Fruit fly (Drosophila melanogaster) whole organism, embryonic: ENCODE measurements around the gene wwk.

Experiments used
- Asciz ChIP-seq: fragments of 200-800 bp; sonication (Bioruptor generic); optimal IDR thresholded peaks from 2 replicates; lab custom pipeline; 2017; ENCODE audit warnings: missing biosample characterization, mild to moderate bottlenecking, missing genetic modification characterization, missing genetic modification reagents
- Atf3 ChIP-seq: fragments of 200-800 bp; sonication (Bioruptor generic); optimal IDR thresholded peaks from 3 replicates; lab custom pipeline; 2016; ENCODE audit warnings: missing biosample characterization, missing genetic modification characterization
- B-H1 ChIP-seq: fragments of 200-800 bp; sonication (Bioruptor generic); IDR thresholded peaks from 3 replicates; pipeline ENCODE4 v1.3.6; 2022; ENCODE audit warnings: missing biosample characterization, missing genetic modification characterization
- C15 ChIP-seq: fragments of 200-800 bp; sonication (Bioruptor generic); IDR thresholded peaks from 3 replicates; pipeline ENCODE4 v1.3.6; 2022; ENCODE audit warnings: missing biosample characterization, missing genetic modification characterization
- CG11398 ChIP-seq: fragments of 200-800 bp; sonication (Bioruptor generic); optimal IDR thresholded peaks from 2 replicates; lab custom pipeline; 2016; ENCODE audit warnings: missing biosample characterization, missing genetic modification characterization
- CG12769 ChIP-seq: fragments of 200-800 bp; sonication (Bioruptor generic); optimal IDR thresholded peaks from 2 replicates; lab custom pipeline; 2019; ENCODE audit warnings: missing biosample characterization, mild to moderate bottlenecking, missing genetic modification characterization, moderate library complexity
- CG15479 ChIP-seq: fragments of 200-800 bp; sonication (Bioruptor generic); optimal IDR thresholded peaks from 3 replicates; lab custom pipeline; 2019; ENCODE audit warnings: missing biosample characterization, mild to moderate bottlenecking, missing genetic modification characterization, moderate library complexity
- CG1647 ChIP-seq: fragments of 200-800 bp; sonication (Bioruptor generic); optimal IDR thresholded peaks from 3 replicates; lab custom pipeline; 2016; ENCODE audit warnings: missing biosample characterization, missing genetic modification characterization
- CG16779 ChIP-seq: fragments of 200-800 bp; sonication (Bioruptor generic); IDR thresholded peaks from 2 replicates; pipeline ENCODE4 v1.3.6; 2022; ENCODE audit warnings: missing biosample characterization, missing genetic modification characterization
- CG17829 ChIP-seq: fragments of 200-800 bp; optimal IDR thresholded peaks from 2 replicates; lab custom pipeline; 2019; ENCODE audit warnings: missing biosample characterization, mild to moderate bottlenecking, missing genetic modification characterization, moderate library complexity
- CG2712 ChIP-seq: fragments of 200-800 bp; optimal IDR thresholded peaks from 3 replicates; lab custom pipeline; 2019; ENCODE audit warnings: missing biosample characterization, mild to moderate bottlenecking, missing genetic modification characterization, moderate library complexity
- CG3281 ChIP-seq: fragments of 200-800 bp; sonication (Bioruptor generic); optimal IDR thresholded peaks from 3 replicates; lab custom pipeline; 2017; ENCODE audit warnings: missing biosample characterization, mild to moderate bottlenecking, missing genetic modification characterization
- CG7786 ChIP-seq: fragments of 200-800 bp; sonication (Bioruptor generic); optimal IDR thresholded peaks from 2 replicates; lab custom pipeline; 2016; ENCODE audit warnings: missing biosample characterization, missing genetic modification characterization
- CG7928 ChIP-seq: fragments of 200-800 bp; sonication (Bioruptor generic); optimal IDR thresholded peaks from 2 replicates; lab custom pipeline; 2017; ENCODE audit warnings: missing biosample characterization, mild to moderate bottlenecking, missing genetic modification characterization
- CG8478 ChIP-seq: fragments of >200 bp; optimal IDR thresholded peaks from 2 replicates; lab custom pipeline; 2018
- Chrac-16 ChIP-seq: fragments of 200-800 bp; sonication (Bioruptor generic); optimal IDR thresholded peaks from 3 replicates; lab custom pipeline; 2016; ENCODE audit warnings: missing biosample characterization, missing genetic modification characterization
- Dbx ChIP-seq: fragments of 200-800 bp; sonication (Bioruptor generic); IDR thresholded peaks from 3 replicates; pipeline ENCODE4 v1.3.6; 2022; ENCODE audit warnings: missing biosample characterization, missing genetic modification characterization
- Eip74EF ChIP-seq, 2 experiments: fragments of 200-800 bp in 1 of 2; fragments of >200 bp in 1 of 2; sonication (Bioruptor generic) in 1 of 2; optimal IDR thresholded peaks; 2 replicates each; lab custom pipeline; 2017 to 2019; ENCODE audit warnings: missing biosample characterization in 2 of 2, missing genetic modification characterization in 2 of 2, mild to moderate bottlenecking in 1 of 2, moderate library complexity in 1 of 2
- Elba2 ChIP-seq: fragments of 200-800 bp; sonication (Bioruptor generic); optimal IDR thresholded peaks from 3 replicates; lab custom pipeline; 2016; ENCODE audit warnings: missing biosample characterization, missing genetic modification characterization
- Ets97D ChIP-seq: fragments of 200-800 bp; sonication (Bioruptor generic); optimal IDR thresholded peaks from 3 replicates; lab custom pipeline; 2016; ENCODE audit warnings: missing biosample characterization, missing genetic modification characterization
- Fer2 ChIP-seq: fragments of 200-800 bp; sonication (Bioruptor generic); optimal IDR thresholded peaks from 2 replicates; lab custom pipeline; 2018; ENCODE audit warnings: missing biosample characterization, mild to moderate bottlenecking, missing genetic modification characterization, moderate library complexity
- Hey ChIP-seq: fragments of 200-800 bp; sonication (Bioruptor generic); optimal IDR thresholded peaks from 3 replicates; lab custom pipeline; 2018; ENCODE audit warnings: missing biosample characterization, mild to moderate bottlenecking, missing genetic modification characterization
- Hmr ChIP-seq: fragments of 200-800 bp; sonication (Bioruptor generic); optimal IDR thresholded peaks from 3 replicates; lab custom pipeline; 2017; ENCODE audit warnings: mild to moderate bottlenecking, missing biosample characterization, missing genetic modification reagents, missing genetic modification characterization
- Hr78 ChIP-seq, 2 experiments: fragments of 200-800 bp in 1 of 2; fragments of >200 bp in 1 of 2; sonication (Bioruptor generic) in 1 of 2; optimal IDR thresholded peaks; 2 replicates each; lab custom pipeline; 2017 to 2019; ENCODE audit warnings: missing biosample characterization in 2 of 2, missing genetic modification characterization in 2 of 2, mild to moderate bottlenecking in 1 of 2, moderate library complexity in 1 of 2
- NFAT ChIP-seq: fragments of 200-800 bp; sonication (Bioruptor generic); IDR thresholded peaks from 2 replicates; pipeline ENCODE4 v1.3.6; 2022; ENCODE audit warnings: missing biosample characterization, missing genetic modification characterization
- Nf-YB ChIP-seq: fragments of 200-800 bp; sonication (Bioruptor generic); optimal IDR thresholded peaks from 3 replicates; lab custom pipeline; 2019; ENCODE audit warnings: missing biosample characterization, mild to moderate bottlenecking, missing genetic modification characterization, moderate library complexity
- Ravus ChIP-seq: fragments of 200-800 bp; sonication (Bioruptor generic); IDR thresholded peaks from 2 replicates; pipeline ENCODE4 v1.3.6; 2022; ENCODE audit warnings: missing biosample characterization, missing genetic modification characterization
- Xbp1 ChIP-seq: fragments of 200-800 bp; sonication (Bioruptor generic); optimal IDR thresholded peaks from 3 replicates; lab custom pipeline; 2016; ENCODE audit warnings: missing biosample characterization, mild to moderate bottlenecking, missing genetic modification characterization
- ac ChIP-seq: fragments of 200-800 bp; sonication (Bioruptor generic); optimal IDR thresholded peaks from 3 replicates; lab custom pipeline; 2017; ENCODE audit warnings: missing biosample characterization, mild to moderate bottlenecking, missing genetic modification characterization
- amos ChIP-seq: fragments of 200-800 bp; sonication (Bioruptor generic); IDR thresholded peaks from 2 replicates; pipeline ENCODE4 v1.3.6; 2022; ENCODE audit warnings: missing biosample characterization, missing genetic modification characterization; ENCODE audit not compliant: partially characterized antibody
- aop ChIP-seq: fragments of 200-800 bp; sonication (Bioruptor generic); IDR thresholded peaks from 2 replicates; pipeline ENCODE4 v1.3.6; 2022; ENCODE audit warnings: missing biosample characterization, missing genetic modification characterization
- bcd ChIP-seq: fragments of 200-800 bp; sonication (Bioruptor generic); optimal IDR thresholded peaks from 2 replicates; lab custom pipeline; 2017; ENCODE audit warnings: missing biosample characterization, mild to moderate bottlenecking, missing genetic modification characterization
- bigmax ChIP-seq: fragments of 200-800 bp; sonication (Bioruptor generic); optimal IDR thresholded peaks from 2 replicates; lab custom pipeline; 2018; ENCODE audit warnings: missing biosample characterization, mild to moderate bottlenecking, missing genetic modification characterization
- cas ChIP-seq: fragments of 200-800 bp; sonication (Bioruptor generic); IDR thresholded peaks from 2 replicates; pipeline ENCODE4 v1.3.6; 2022; ENCODE audit warnings: missing biosample characterization, missing genetic modification characterization
- chinmo ChIP-seq: fragments of 200-800 bp; sonication (Bioruptor generic); IDR thresholded peaks from 4 replicates; pipeline ENCODE4 v1.3.6; 2022; ENCODE audit warnings: missing biosample characterization, missing genetic modification characterization; ENCODE audit not compliant: partially characterized antibody
- dimm ChIP-seq: fragments of 200-800 bp; sonication (Bioruptor generic); IDR thresholded peaks from 2 replicates; pipeline ENCODE4 v1.3.6; 2022; ENCODE audit warnings: missing biosample characterization, missing genetic modification characterization
- dm ChIP-seq: fragments of 200-800 bp; sonication (Bioruptor generic); optimal IDR thresholded peaks from 3 replicates; lab custom pipeline; 2016; ENCODE audit warnings: missing biosample characterization, missing genetic modification characterization
- en ChIP-seq: fragments of 200-800 bp; sonication (Bioruptor generic); optimal IDR thresholded peaks from 2 replicates; lab custom pipeline; 2016; ENCODE audit warnings: missing biosample characterization, missing genetic modification characterization
- eyg ChIP-seq: fragments of 200-800 bp; sonication (Bioruptor generic); optimal IDR thresholded peaks from 3 replicates; lab custom pipeline; 2016; ENCODE audit warnings: missing biosample characterization, missing genetic modification characterization
- fd102C ChIP-seq: fragments of 200-800 bp; sonication (Bioruptor generic); optimal IDR thresholded peaks from 2 replicates; lab custom pipeline; 2018; ENCODE audit warnings: missing biosample characterization, mild to moderate bottlenecking, missing genetic modification characterization, moderate library complexity
- grau ChIP-seq: fragments of 200-800 bp; optimal IDR thresholded peaks from 3 replicates; lab custom pipeline; 2019; ENCODE audit warnings: missing biosample characterization, mild to moderate bottlenecking, missing genetic modification characterization, moderate library complexity
- lbe ChIP-seq: fragments of 200-800 bp; sonication (Bioruptor generic); optimal IDR thresholded peaks from 2 replicates; lab custom pipeline; 2016; ENCODE audit warnings: missing biosample characterization, mild to moderate bottlenecking, missing genetic modification characterization
- p53 ChIP-seq: fragments of 200-800 bp; sonication (Bioruptor generic); optimal IDR thresholded peaks from 2 replicates; lab custom pipeline; 2016; ENCODE audit warnings: missing biosample characterization, missing genetic modification characterization
- psq ChIP-seq: fragments of 200-800 bp; sonication (Bioruptor generic); optimal IDR thresholded peaks from 2 replicates; lab custom pipeline; 2017; ENCODE audit warnings: missing biosample characterization, missing genetic modification characterization
- sd ChIP-seq: fragments of 200-800 bp; sonication (Bioruptor generic); optimal IDR thresholded peaks from 3 replicates; lab custom pipeline; 2018; ENCODE audit warnings: missing biosample characterization, mild to moderate bottlenecking, missing genetic modification characterization, moderate library complexity
- usp ChIP-seq: fragments of >200 bp; optimal IDR thresholded peaks from 2 replicates; lab custom pipeline; 2017; ENCODE audit warnings: missing biosample characterization, missing genetic modification characterization
- wor ChIP-seq: fragments of 200-800 bp; sonication (Bioruptor generic); IDR thresholded peaks from 2 replicates; pipeline ENCODE4 v1.3.6; 2022; ENCODE audit warnings: missing biosample characterization, missing genetic modification characterization
- yki ChIP-seq: fragments of >200 bp; optimal IDR thresholded peaks from 3 replicates; lab custom pipeline; 2018
- zf30C ChIP-seq: fragments of 200-800 bp; sonication (Bioruptor generic); optimal IDR thresholded peaks from 3 replicates; lab custom pipeline; 2018; ENCODE audit warnings: missing biosample characterization, mild to moderate bottlenecking, missing genetic modification characterization

Gene wwk

DNA sequence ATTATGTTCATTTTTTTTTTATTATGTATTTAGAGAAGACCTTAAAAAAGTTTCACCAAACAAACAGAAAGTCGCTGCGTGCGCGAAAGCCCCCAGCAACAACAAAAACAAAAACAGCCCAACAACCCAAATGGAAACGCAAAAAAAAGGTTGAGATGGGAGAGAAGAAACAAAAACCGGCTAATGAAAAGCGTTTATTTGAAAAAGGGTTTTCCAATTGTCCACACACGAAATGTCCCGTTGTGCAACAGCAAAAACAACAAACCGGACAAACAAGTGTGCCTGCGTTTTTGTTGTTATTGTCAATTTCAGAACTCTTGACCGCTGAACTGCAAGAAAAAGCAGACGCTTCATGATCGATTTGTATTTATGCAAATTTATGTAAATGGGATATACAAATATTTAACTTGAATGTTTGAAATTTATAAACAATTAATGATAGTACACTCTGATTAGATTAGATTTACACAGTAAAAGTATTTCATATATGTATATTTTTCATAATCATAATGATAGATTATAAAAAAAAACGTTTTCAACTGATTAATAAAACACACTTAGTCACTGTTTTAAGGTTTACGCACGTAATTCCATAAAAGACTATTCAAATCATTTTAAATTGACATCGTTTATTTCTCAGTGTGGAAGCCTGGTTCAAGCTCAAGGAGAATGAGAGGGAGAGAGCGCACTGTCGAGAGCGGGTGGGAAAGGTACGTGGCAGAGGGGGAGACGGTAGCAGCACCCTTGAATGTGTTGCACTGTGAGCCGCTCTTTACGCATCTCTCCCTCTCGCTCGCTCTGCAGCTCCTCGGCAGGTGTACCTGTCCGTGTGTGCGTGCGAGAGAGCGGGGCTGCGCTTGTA is 18.0 kb upstream of the wwk start (continued):
- TF ChIP-seq aop (GFP tag; lab: Robert Waterston, UW): 0 out of 2 replicates have a peak, but pooled peaks have one; percentile 39
- TF ChIP-seq bcd (GFP tag; lab: Kevin White, UChicago): peak; percentile 79
- no peak for TF ChIP-seq fd102C (GFP tag; lab: Kevin White, UChicago)
- no peak for TF ChIP-seq eyg
- TF ChIP-seq Xbp1: peak; percentile 73
- TF ChIP-seq CG11398 (GFP tag; lab: Kevin White, UChicago): no peak
- no peak for TF ChIP-seq CG7786 (GFP tag; lab: Kevin White, UChicago)
- TF ChIP-seq dm (GFP tag; lab: Kevin White, UChicago): no peak
- peak; percentile 75 for TF ChIP-seq CG8478 (lab: Kevin White, UChicago)
- peak; percentile 67 for TF ChIP-seq yki (lab: Kevin White, UChicago)
- TF ChIP-seq grau (tag; lab: Kevin White, UChicago): peak; percentile 68
- peak; percentile 59 for TF ChIP-seq wor
- peak; percentile 71 for TF ChIP-seq Nf-YB
- no peak for TF ChIP-seq CG12769
- TF ChIP-seq amos (GFP tag; lab: Robert Waterston, UW): no peak
- TF ChIP-seq Eip74EF (GFP tag; optimal IDR thresholded peaks at IDR 0.05; lab: Kevin White, UChicago): peak in 1 of 2 experiments; percentile 84
- TF ChIP-seq C15: no peak
- peak; percentile 68 for TF ChIP-seq Hmr (GFP tag; lab: Kevin White, UChicago)
- TF ChIP-seq usp (GFP tag; lab: Kevin White, UChicago): no peak
- peak; percentile 75 for TF ChIP-seq zf30C (GFP tag; lab: Kevin White, UChicago)
- TF ChIP-seq Elba2: peak; percentile 93
- TF ChIP-seq ac (GFP tag; lab: Kevin White, UChicago): no peak
- no peak for TF ChIP-seq CG16779
- TF ChIP-seq lbe (GFP tag; lab: Kevin White, UChicago): peak; percentile 59
- TF ChIP-seq CG1647 (GFP tag; lab: Kevin White, UChicago): peak; percentile 42
- TF ChIP-seq Asciz: peak; percentile 85
- peak; percentile 58; the same call in 2 of the 3 replicates for TF ChIP-seq B-H1
- peak; percentile 37 for TF ChIP-seq psq (GFP tag; lab: Kevin White, UChicago)
- TF ChIP-seq NFAT: no peak
- no peak for TF ChIP-seq CG7928
- TF ChIP-seq Atf3 (GFP tag; lab: Kevin White, UChicago): no peak
- no peak for TF ChIP-seq Ets97D
- TF ChIP-seq CG17829 (tag; lab: Kevin White, UChicago): peak; percentile 85
- no peak for TF ChIP-seq bigmax (GFP tag; lab: Kevin White, UChicago)
- TF ChIP-seq Ravus (GFP tag; lab: Robert Waterston, UW): peak; percentile 10; the same call in 1 of the 2 replicates
- TF ChIP-seq Dbx: 0 out of 3 replicates have a peak, but pooled peaks have one; percentile 35
- TF ChIP-seq Hey (tag; lab: Kevin White, UChicago): no peak
- peak; percentile 35 for TF ChIP-seq CG15479 (GFP tag; lab: Kevin White, UChicago)
- TF ChIP-seq dimm (GFP tag; lab: Robert Waterston, UW): no peak
- peak; percentile 27 for TF ChIP-seq sd (tag; lab: Kevin White, UChicago)
- no peak for TF ChIP-seq en (GFP tag; lab: Kevin White, UChicago)
- TF ChIP-seq CG2712 (tag; lab: Kevin White, UChicago): peak; percentile 89
- peak; percentile 56 for TF ChIP-seq CG3281 (GFP tag; lab: Kevin White, UChicago)
- peak in 1 of 2 experiments; percentile 65 for TF ChIP-seq Hr78 (GFP tag; optimal IDR thresholded peaks at IDR 0.05; lab: Kevin White, UChicago)
- TF ChIP-seq cas: no peak
- TF ChIP-seq p53: no peak
- peak; percentile 89 for TF ChIP-seq chinmo
- peak; percentile 49 for TF ChIP-seq Chrac-16 (GFP tag; lab: Kevin White, UChicago)
- peak; percentile 14 for TF ChIP-seq Fer2 (tag; lab: Kevin White, UChicago)
